Fruit fly (Drosophila melanogaster): ENCODE measurements around the gene CG43367.

DNA sequence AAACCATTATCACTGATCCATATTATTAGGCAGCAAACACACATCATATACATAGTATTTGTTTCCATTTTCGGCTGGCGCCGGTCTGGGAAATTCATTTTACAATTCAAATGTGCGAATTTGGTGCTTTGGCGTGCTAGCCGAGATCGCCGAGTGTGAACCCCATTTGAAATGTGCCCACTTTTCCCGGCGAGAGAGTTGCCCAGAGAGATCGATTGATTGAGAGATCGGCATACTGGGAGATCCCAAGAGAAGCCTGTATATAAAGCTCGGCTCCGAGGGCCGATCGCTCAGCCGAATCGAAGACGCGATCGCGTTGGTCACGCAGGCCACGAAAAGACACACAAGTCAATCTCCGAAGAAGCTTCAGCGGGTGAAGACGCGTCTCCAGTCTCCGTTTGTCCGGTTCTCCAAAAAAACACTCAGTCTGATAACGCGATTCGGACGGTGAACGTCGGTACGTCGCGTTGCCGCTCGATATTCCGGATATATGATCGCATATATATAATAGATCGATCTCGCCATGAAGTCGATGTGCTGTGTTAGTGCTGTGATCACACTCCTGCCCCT lies 45.3 kb upstream of the CG43367 start, which contains the start of gene CG1299:
- TF ChIP-seq Crg-1 (GFP tag; optimal IDR thresholded peaks at IDR 0.05) (no peak), pad (GFP tag; optimal IDR thresholded peaks at IDR 0.05) (no peak), CG5204 (GFP tag; optimal IDR thresholded peaks at IDR 0.05) (no peak)
